Fruit fly (Drosophila melanogaster) whole organism, wandering third instar larva: ENCODE measurements around the gene CG4218.
A peak's percentile ranks its signal among the peaks of the same experiment; 100 is the strongest.

Experiments used
- CG9705 ChIP-seq: fragments of 200-800 bp; sonication (Bioruptor generic); optimal IDR thresholded peaks from 2 replicates; lab custom pipeline; 2018; ENCODE audit warnings: missing biosample characterization, mild to moderate bottlenecking, missing genetic modification characterization
- CrebA ChIP-seq: fragments of 200-800 bp; sonication (Bioruptor generic); optimal IDR thresholded peaks from 2 replicates; lab custom pipeline; 2016; ENCODE audit warnings: missing biosample characterization, mild to moderate bottlenecking, missing genetic modification characterization, borderline replicate concordance
- Dif ChIP-seq: fragments of 200-275, 200-300 bp; sonication (Bioruptor generic); optimal IDR thresholded peaks from 2 replicates; lab custom pipeline; 2018; ENCODE audit warnings: missing biosample characterization, missing genetic modification characterization; ENCODE audit not compliant: partially characterized antibody
- HLH106 ChIP-seq: fragments of 200-800 bp; optimal IDR thresholded peaks from 3 replicates; lab custom pipeline; 2019; ENCODE audit warnings: missing biosample characterization, mild to moderate bottlenecking, missing genetic modification characterization, moderate library complexity
- Hnf4 ChIP-seq: fragments of 200-800 bp; sonication (Bioruptor generic); optimal IDR thresholded peaks from 2 replicates; lab custom pipeline; 2016; ENCODE audit warnings: missing biosample characterization, mild to moderate bottlenecking, missing genetic modification characterization
- Hr83 ChIP-seq: fragments of 200-300 bp; sonication (Bioruptor generic); optimal IDR thresholded peaks from 2 replicates; lab custom pipeline; 2016; ENCODE audit warnings: missing biosample characterization, mild to moderate bottlenecking, missing genetic modification characterization, moderate library complexity; ENCODE audit not compliant: poor library complexity, severe bottlenecking
- Jra ChIP-seq: sonication (Bioruptor generic); optimal IDR thresholded peaks from 2 replicates; lab custom pipeline; 2016; ENCODE audit warnings: missing biosample characterization, missing genetic modification characterization
- Myc ChIP-seq: fragments of >200 bp; optimal IDR thresholded peaks from 2 replicates; lab custom pipeline; 2017
- OdsH ChIP-seq: fragments of 200-800 bp; sonication (Bioruptor generic); optimal IDR thresholded peaks from 2 replicates; lab custom pipeline; 2016; ENCODE audit warnings: missing biosample characterization, mild to moderate bottlenecking, missing genetic modification characterization
- Rel ChIP-seq, 2 experiments: fragments of 200-800 bp; sonication (Bioruptor generic) in 1 of 2; optimal IDR thresholded peaks; 2 replicates in 1 of 2; 3 replicates in 1 of 2; lab custom pipeline; 2016 to 2019; ENCODE audit warnings: mild to moderate bottlenecking in 2 of 2, missing biosample characterization in 2 of 2, missing genetic modification characterization in 2 of 2, moderate library complexity in 1 of 2
- dmrt93B ChIP-seq: fragments of 200-800 bp; sonication (Bioruptor generic); optimal IDR thresholded peaks from 2 replicates; lab custom pipeline; 2018; ENCODE audit warnings: missing biosample characterization, mild to moderate bottlenecking, missing genetic modification characterization
- dsf ChIP-seq: sonication (Bioruptor generic); optimal IDR thresholded peaks from 2 replicates; lab custom pipeline; 2016; ENCODE audit warnings: missing biosample characterization, missing genetic modification characterization, borderline replicate concordance
- ey ChIP-seq: fragments of 200-800 bp; sonication (Bioruptor generic); optimal IDR thresholded peaks from 2 replicates; lab custom pipeline; 2016; ENCODE audit warnings: missing biosample characterization, missing genetic modification characterization
- foxo ChIP-seq, 2 experiments: fragments of 200-800 bp; sonication (Bioruptor generic); optimal IDR thresholded peaks; 2 replicates in 1 of 2; 3 replicates in 1 of 2; lab custom pipeline; 2016 to 2017; ENCODE audit warnings: missing biosample characterization in 2 of 2, missing genetic modification characterization in 2 of 2
- fru ChIP-seq: fragments of 200-800 bp; sonication (Bioruptor generic); optimal IDR thresholded peaks from 3 replicates; lab custom pipeline; 2016; ENCODE audit warnings: missing biosample characterization, mild to moderate bottlenecking, missing genetic modification characterization
- h ChIP-seq: fragments of 200-800 bp; sonication (Bioruptor generic); optimal IDR thresholded peaks from 3 replicates; lab custom pipeline; 2016; ENCODE audit warnings: missing biosample characterization, mild to moderate bottlenecking, missing genetic modification characterization
- lola ChIP-seq: fragments of >200 bp; optimal IDR thresholded peaks from 2 replicates; lab custom pipeline; 2017; ENCODE audit warnings: missing biosample characterization, missing genetic modification characterization
- pan ChIP-seq: fragments of >200 bp; optimal IDR thresholded peaks from 2 replicates; lab custom pipeline; 2017
- psq ChIP-seq: fragments of 200-800 bp; sonication (Bioruptor generic); optimal IDR thresholded peaks from 3 replicates; lab custom pipeline; 2017; ENCODE audit warnings: missing biosample characterization, mild to moderate bottlenecking, missing genetic modification characterization, moderate library complexity
- rgr ChIP-seq: fragments of 200-800 bp; sonication (Bioruptor generic); optimal IDR thresholded peaks from 3 replicates; lab custom pipeline; 2016; ENCODE audit warnings: missing biosample characterization, mild to moderate bottlenecking, missing genetic modification characterization
- sage ChIP-seq: fragments of 200-800 bp; sonication (Bioruptor generic); optimal IDR thresholded peaks from 2 replicates; lab custom pipeline; 2016; ENCODE audit warnings: missing biosample characterization, mild to moderate bottlenecking, missing genetic modification characterization
- sv ChIP-seq: fragments of 200-800 bp; sonication (Bioruptor generic); optimal IDR thresholded peaks from 3 replicates; lab custom pipeline; 2016; ENCODE audit warnings: missing biosample characterization, missing genetic modification characterization
- tai ChIP-seq: sonication (Bioruptor generic); optimal IDR thresholded peaks from 2 replicates; lab custom pipeline; 2016; ENCODE audit warnings: missing biosample characterization, missing genetic modification characterization
- usp ChIP-seq: fragments of >200 bp; optimal IDR thresholded peaks from 2 replicates; lab custom pipeline; 2017; ENCODE audit warnings: missing biosample characterization, missing genetic modification characterization
- woc ChIP-seq: sonication (Bioruptor generic); optimal IDR thresholded peaks from 2 replicates; lab custom pipeline; 2016; ENCODE audit warnings: missing biosample characterization, mild to moderate bottlenecking, missing genetic modification characterization

CG4218 gene

DNA sequence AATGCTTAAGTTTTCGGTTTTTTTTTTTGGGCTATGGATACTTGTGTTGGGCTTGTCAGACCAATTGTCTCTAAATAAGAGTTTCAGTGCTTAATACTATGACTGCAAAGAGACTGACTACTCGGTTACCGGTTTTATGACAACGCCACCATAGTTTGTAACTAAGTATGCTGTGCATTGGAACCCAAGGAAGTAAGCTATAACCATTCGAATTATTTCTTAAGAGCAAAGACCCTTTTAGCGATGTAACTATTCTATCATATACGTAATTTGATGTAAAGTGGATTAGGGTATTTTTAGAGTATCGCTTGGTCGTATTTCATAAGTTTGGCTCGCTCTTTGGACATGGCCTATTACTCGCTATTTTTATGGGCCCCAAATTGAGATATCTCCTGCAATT, at the start of gene CG4218:
CG4218 (minus strand) TSS at position 101 of the 400 bp plus-strand sequence.
- no peak for TF ChIP-seq woc (GFP tag; lab: Kevin White, UChicago)

dm6 chr2L:14598357-14599057, 49.6 kb upstream of the CG4218 start:
- peak; percentile 2 for TF ChIP-seq Hnf4 (GFP tag; lab: Kevin White, UChicago)
- TF ChIP-seq OdsH (GFP tag; lab: Kevin White, UChicago): no peak
- TF ChIP-seq Jra: no peak
- no peak for TF ChIP-seq Rel (GFP tag; optimal IDR thresholded peaks at IDR 0.05; lab: Kevin White, UChicago)
- TF ChIP-seq Rel (tag; optimal IDR thresholded peaks at IDR 0.05; lab: Kevin White, UChicago): no peak
- TF ChIP-seq CrebA (GFP tag; lab: Kevin White, UChicago): no peak
- TF ChIP-seq ey: peak; percentile 45
- no peak for TF ChIP-seq CG9705 (GFP tag; lab: Kevin White, UChicago)
- TF ChIP-seq tai (GFP tag; lab: Kevin White, UChicago): peak; percentile 15
- peak in 1 of 2 experiments; percentile 51 for TF ChIP-seq foxo (GFP tag; optimal IDR thresholded peaks at IDR 0.05; lab: Kevin White, UChicago)
- TF ChIP-seq rgr (GFP tag; lab: Kevin White, UChicago): peak; percentile 38
- TF ChIP-seq fru: peak; percentile 31
- no peak for TF ChIP-seq pan (lab: Kevin White, UChicago)
- peak; percentile 0 for TF ChIP-seq dmrt93B (GFP tag; lab: Kevin White, UChicago)
- TF ChIP-seq sv (GFP tag; lab: Kevin White, UChicago): no peak
- TF ChIP-seq h: peak; percentile 57
- peak; percentile 5 for TF ChIP-seq Dif (GFP tag; lab: Kevin White, UChicago)
- TF ChIP-seq Hr83: no peak
- no peak for TF ChIP-seq sage (GFP tag; lab: Kevin White, UChicago)
- peak; percentile 2 for TF ChIP-seq psq (GFP tag; lab: Kevin White, UChicago)
- TF ChIP-seq, all 38 proteins: peak for 10

dm6 chr2L:14588615-14589247, 39.8 kb upstream of the CG4218 start:
- TF ChIP-seq Myc (lab: Kevin White, UChicago) (peak; percentile 91), psq (GFP tag; lab: Kevin White, UChicago) (no peak), usp (GFP tag; lab: Kevin White, UChicago) (no peak)

DNA sequence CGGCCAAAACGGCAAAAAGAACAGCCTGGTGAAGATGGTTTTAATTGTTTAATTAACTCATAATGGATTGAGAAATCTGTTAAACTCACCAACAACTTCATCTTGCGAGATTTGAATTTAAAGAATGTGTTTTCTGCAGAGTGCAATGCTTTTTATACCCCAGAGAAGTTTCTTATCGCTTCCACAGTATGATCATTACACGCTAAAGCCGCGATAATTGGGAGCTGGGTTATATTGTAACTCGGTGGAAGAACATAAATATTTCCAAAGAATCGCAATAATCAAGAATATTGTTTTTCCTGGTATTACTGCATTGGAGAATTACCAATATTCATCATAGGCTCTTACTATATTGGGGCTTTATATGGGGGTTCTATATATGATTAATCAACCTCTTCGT, 39.2 kb upstream of the CG4218 start, which contains the start of gene CG42680:
CG42680 (minus strand) TSS at position 101 of the 400 bp plus-strand sequence.
- TF ChIP-seq lola (GFP tag; lab: Kevin White, UChicago) (no peak), Myc (lab: Kevin White, UChicago) (no peak), tai (GFP tag; lab: Kevin White, UChicago) (no peak), dsf (GFP tag; lab: Kevin White, UChicago) (no peak)

- no peak for TF ChIP-seq dsf (GFP tag; lab: Kevin White, UChicago)
- peak; percentile 3 for TF ChIP-seq HLH106
- no peak for TF ChIP-seq Jra
Measured at dm6 chr2L:14586714-14587481, 38.0 kb upstream of the CG4218 start.
